Worm (Caenorhabditis elegans): ENCODE measurements around the gene str-86.

- TF ChIP-seq ama-1 (optimal IDR thresholded peaks at IDR 0.05) (no peak), hmbx-1 (tag; optimal IDR thresholded peaks at IDR 0.05) (no peak)
These were observed 17.7 kb upstream of the str-86 start, which contains the start of gene F59E11.2 for ce11 chrV:9001175-9001574.

All from whole organism, early embryonic.